Fruit fly (Drosophila melanogaster) whole organism, prepupa: Measurements from ENCODE around the gene mRpS11.

Source experiments
- Blimp-1 ChIP-seq: fragments of 200-800 bp; sonication (Bioruptor generic); optimal IDR thresholded peaks from 3 replicates; lab custom pipeline; 2017; ENCODE audit warnings: missing biosample characterization, missing genetic modification characterization, mild to moderate bottlenecking, moderate library complexity, missing genetic modification reagents
- CG10631 ChIP-seq: fragments of 200-800 bp; sonication (Bioruptor generic); optimal IDR thresholded peaks from 2 replicates; lab custom pipeline; 2016; ENCODE audit warnings: missing biosample characterization, missing genetic modification characterization
- CG11294 ChIP-seq: fragments of 200-800 bp; sonication (Bioruptor generic); IDR thresholded peaks from 2 replicates; pipeline ENCODE4 v1.3.6; 2022; ENCODE audit warnings: missing biosample characterization, missing genetic modification characterization
- CG15336 ChIP-seq: fragments of 200-800 bp; sonication (Bioruptor generic); IDR thresholded peaks from 2 replicates; pipeline ENCODE4 v1.3.6; 2022; ENCODE audit warnings: missing biosample characterization, missing genetic modification characterization
- CG31627 ChIP-seq: fragments of 200-800 bp; sonication (Bioruptor generic); optimal IDR thresholded peaks from 3 replicates; lab custom pipeline; 2016; ENCODE audit warnings: missing biosample characterization, missing genetic modification characterization
- CG32006 ChIP-seq: fragments of 200-800 bp; sonication (Bioruptor generic); optimal IDR thresholded peaks from 3 replicates; lab custom pipeline; 2017; ENCODE audit warnings: missing biosample characterization, mild to moderate bottlenecking, missing genetic modification characterization
- CG34406 ChIP-seq: fragments of 200-800 bp; sonication (Bioruptor generic); optimal IDR thresholded peaks from 3 replicates; lab custom pipeline; 2016; ENCODE audit warnings: missing biosample characterization, missing genetic modification characterization
- CG3919 ChIP-seq: fragments of 200-800 bp; sonication (Bioruptor generic); optimal IDR thresholded peaks from 3 replicates; lab custom pipeline; 2016; ENCODE audit warnings: missing biosample characterization, missing genetic modification characterization
- CG4318 ChIP-seq: fragments of 200-800 bp; sonication (Bioruptor generic); optimal IDR thresholded peaks from 3 replicates; lab custom pipeline; 2017; ENCODE audit warnings: missing biosample characterization, mild to moderate bottlenecking, missing genetic modification characterization
- CG6163 ChIP-seq: fragments of 200-800 bp; sonication (Bioruptor generic); IDR thresholded peaks from 3 replicates; pipeline ENCODE4 v1.3.6; 2022; ENCODE audit warnings: missing biosample characterization, missing genetic modification characterization
- CG6276 ChIP-seq: fragments of 200-800 bp; sonication (Bioruptor generic); optimal IDR thresholded peaks from 2 replicates; lab custom pipeline; 2017; ENCODE audit warnings: missing biosample characterization, mild to moderate bottlenecking, missing genetic modification characterization
- CG6792 ChIP-seq: fragments of 200-800 bp; sonication (Bioruptor generic); optimal IDR thresholded peaks from 3 replicates; lab custom pipeline; 2016; ENCODE audit warnings: missing biosample characterization, missing genetic modification characterization
- CG8119 ChIP-seq: fragments of 200-800 bp; sonication (Bioruptor generic); IDR thresholded peaks from 3 replicates; pipeline ENCODE4 v1.3.6; 2022; ENCODE audit warnings: missing biosample characterization, missing genetic modification characterization
- CG8319 ChIP-seq: fragments of 200-800 bp; sonication (Bioruptor generic); optimal IDR thresholded peaks from 3 replicates; lab custom pipeline; 2016; ENCODE audit warnings: missing biosample characterization, missing genetic modification characterization
- CG8632 ChIP-seq: fragments of 200-800 bp; sonication (Bioruptor generic); optimal IDR thresholded peaks from 3 replicates; lab custom pipeline; 2016; ENCODE audit warnings: missing biosample characterization, missing genetic modification characterization
- Ets21C ChIP-seq: fragments of 200-800 bp; sonication (Bioruptor generic); optimal IDR thresholded peaks from 3 replicates; lab custom pipeline; 2016; ENCODE audit warnings: missing biosample characterization, missing genetic modification characterization
- Gug ChIP-seq: fragments of 200-800 bp; sonication (Bioruptor generic); IDR thresholded peaks from 2 replicates; pipeline ENCODE4 v1.3.6; 2022; ENCODE audit warnings: missing biosample characterization, missing genetic modification characterization
- Hr38 ChIP-seq: sonication (Bioruptor generic); optimal IDR thresholded peaks from 2 replicates; lab custom pipeline; 2016; ENCODE audit warnings: missing biosample characterization, missing genetic modification characterization
- Hr39 ChIP-seq: fragments of 200-800 bp; sonication (Bioruptor generic); optimal IDR thresholded peaks from 2 replicates; lab custom pipeline; 2016; ENCODE audit warnings: missing biosample characterization, missing genetic modification characterization
- Hr4 ChIP-seq: fragments of 200-800 bp; sonication (Bioruptor generic); optimal IDR thresholded peaks from 3 replicates; lab custom pipeline; 2016; ENCODE audit warnings: missing biosample characterization, missing genetic modification characterization
- Met ChIP-seq: fragments of 200-800 bp; sonication (Bioruptor generic); optimal IDR thresholded peaks from 3 replicates; lab custom pipeline; 2016; ENCODE audit warnings: missing biosample characterization, missing genetic modification characterization
- OdsH ChIP-seq: fragments of 200-800 bp; sonication (Bioruptor generic); optimal IDR thresholded peaks from 3 replicates; lab custom pipeline; 2016; ENCODE audit warnings: missing biosample characterization, missing genetic modification characterization
- Smox ChIP-seq: fragments of 200-800 bp; sonication (Bioruptor generic); optimal IDR thresholded peaks from 3 replicates; lab custom pipeline; 2016; ENCODE audit warnings: missing biosample characterization, missing genetic modification characterization
- Sox102F ChIP-seq: fragments of 200-800 bp; sonication (Bioruptor generic); optimal IDR thresholded peaks from 2 replicates; lab custom pipeline; 2016; ENCODE audit warnings: missing biosample characterization, mild to moderate bottlenecking, missing genetic modification characterization
- Sox14 ChIP-seq: fragments of 200-800 bp; sonication (Bioruptor generic); optimal IDR thresholded peaks from 3 replicates; lab custom pipeline; 2016; ENCODE audit warnings: missing biosample characterization, missing genetic modification characterization
- Sox15 ChIP-seq: fragments of 200-800 bp; sonication (Bioruptor generic); optimal IDR thresholded peaks from 3 replicates; lab custom pipeline; 2016; ENCODE audit warnings: missing biosample characterization, missing genetic modification characterization
- achi ChIP-seq: fragments of 200-800 bp; sonication (Bioruptor generic); optimal IDR thresholded peaks from 3 replicates; lab custom pipeline; 2016; ENCODE audit warnings: missing biosample characterization, missing genetic modification characterization
- acj6 ChIP-seq: fragments of 200-800 bp; sonication (Bioruptor generic); optimal IDR thresholded peaks from 3 replicates; lab custom pipeline; 2016; ENCODE audit warnings: missing biosample characterization, missing genetic modification characterization
- cyc ChIP-seq: fragments of 200-800 bp; sonication (Bioruptor generic); optimal IDR thresholded peaks from 3 replicates; lab custom pipeline; 2016; ENCODE audit warnings: missing biosample characterization, missing genetic modification characterization
- dsx ChIP-seq: fragments of 200-800 bp; optimal IDR thresholded peaks from 3 replicates; lab custom pipeline; 2019; ENCODE audit warnings: missing biosample characterization, mild to moderate bottlenecking, missing genetic modification characterization, moderate library complexity; ENCODE audit not compliant: poor library complexity, severe bottlenecking
- eg ChIP-seq: fragments of 200-800 bp; sonication (Bioruptor generic); IDR thresholded peaks from 3 replicates; pipeline ENCODE4 v1.3.6; 2022; ENCODE audit warnings: missing biosample characterization, missing genetic modification characterization
- fd85E ChIP-seq: fragments of 200-800 bp; sonication (Bioruptor generic); optimal IDR thresholded peaks from 3 replicates; lab custom pipeline; 2016; ENCODE audit warnings: missing biosample characterization, missing genetic modification characterization
- fkh ChIP-seq: fragments of 200-800 bp; sonication (Bioruptor generic); optimal IDR thresholded peaks from 3 replicates; lab custom pipeline; 2017; ENCODE audit warnings: missing biosample characterization, mild to moderate bottlenecking, missing genetic modification characterization, moderate library complexity
- lz ChIP-seq: fragments of 200-800 bp; sonication (Bioruptor generic); optimal IDR thresholded peaks from 3 replicates; lab custom pipeline; 2016; ENCODE audit warnings: missing biosample characterization, missing genetic modification characterization
- net ChIP-seq: fragments of 200-800 bp; sonication (Bioruptor generic); optimal IDR thresholded peaks from 3 replicates; lab custom pipeline; 2016; ENCODE audit warnings: missing biosample characterization, missing genetic modification characterization
- salr ChIP-seq, 2 experiments: fragments of 200-800 bp; sonication (Bioruptor generic); optimal IDR thresholded peaks; 3 replicates each; lab custom pipeline; 2016 to 2018; ENCODE audit warnings: missing biosample characterization in 2 of 2, missing genetic modification characterization in 2 of 2, mild to moderate bottlenecking in 1 of 2
- svp ChIP-seq: fragments of 200-800 bp; sonication (Bioruptor generic); peaks from one replicate; lab custom pipeline; 2016; ENCODE audit warnings: missing biosample characterization, missing genetic modification characterization
- vri ChIP-seq: fragments of 200-800 bp; sonication (Bioruptor generic); optimal IDR thresholded peaks from 3 replicates; lab custom pipeline; 2016; ENCODE audit warnings: missing biosample characterization, mild to moderate bottlenecking, missing genetic modification characterization

mRpS11 gene

DNA sequence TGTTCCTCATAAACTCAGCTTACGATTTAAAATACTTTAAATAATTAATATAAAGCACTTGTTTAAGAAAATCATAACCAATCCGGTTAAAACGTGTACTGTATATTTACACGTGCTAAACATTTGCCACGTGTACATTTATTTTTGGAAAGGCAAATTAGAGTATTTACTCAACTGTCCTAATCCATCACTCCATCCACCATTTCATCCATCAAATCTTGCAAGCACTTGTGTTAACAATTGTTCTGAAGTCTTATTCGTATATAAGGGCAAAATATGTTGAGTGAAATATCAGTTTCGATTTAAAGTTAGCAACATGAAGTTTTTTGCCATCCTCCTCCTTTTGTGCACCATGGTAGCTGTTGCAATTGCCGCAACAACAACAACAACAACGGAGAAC, 48.7 kb downstream of the mRpS11 start, which contains the start of gene CG42779:
Gene CG42779 (plus strand): TSS at position 301 of the 400 bp plus-strand sequence.
- TF ChIP-seq CG8319 (no peak), fkh (peak; percentile 26)

DNA sequence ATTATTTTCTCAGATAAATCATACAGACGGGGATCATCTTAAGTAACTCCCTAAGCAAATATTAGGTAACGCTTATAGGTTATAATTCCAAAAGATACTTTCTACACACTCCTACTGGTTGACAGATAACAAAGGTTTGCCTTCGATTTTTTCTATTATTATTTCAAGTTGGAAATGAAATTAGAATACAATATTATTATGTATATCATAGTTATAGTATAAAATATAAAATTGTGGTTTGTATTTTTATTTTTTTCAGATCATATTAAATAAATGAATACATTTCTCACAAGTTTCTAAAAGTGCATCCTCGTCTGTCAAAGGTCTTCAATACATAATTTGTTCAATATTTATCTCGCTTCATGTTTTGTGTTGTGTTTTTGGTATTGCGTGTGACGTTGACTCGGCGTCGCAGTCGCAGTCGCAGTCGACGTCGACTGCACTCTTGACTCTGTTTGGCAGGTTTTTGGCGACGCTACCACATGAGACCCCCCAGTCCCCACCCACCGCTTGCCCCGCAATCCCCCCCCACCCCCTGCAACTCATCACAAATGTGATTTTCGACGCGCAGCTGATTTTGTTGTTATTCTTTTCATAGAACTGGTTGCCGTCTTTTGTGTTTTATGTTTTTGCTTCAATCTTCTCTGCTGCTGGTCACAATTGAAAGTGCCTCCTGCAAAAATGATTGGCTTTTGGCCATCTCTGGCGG, 50.4 kb downstream of the mRpS11 start:
- TF ChIP-seq vri (GFP tag; lab: Kevin White, UChicago), result peak; percentile 46
- peak; percentile 35 for TF ChIP-seq Hr39 (GFP tag; lab: Kevin White, UChicago)
- TF ChIP-seq fd85E, result no peak
- no peak for TF ChIP-seq Hr38 (GFP tag; lab: Kevin White, UChicago)
- TF ChIP-seq dsx (GFP tag; lab: Kevin White, UChicago), result no peak
- peak; percentile 25 for TF ChIP-seq CG8632 (GFP tag; lab: Kevin White, UChicago)
- peak; percentile 2 for TF ChIP-seq cyc (GFP tag; lab: Kevin White, UChicago)
- TF ChIP-seq CG6792 (GFP tag; lab: Kevin White, UChicago), result peak; percentile 40
- peak; percentile 37 for TF ChIP-seq lz (GFP tag; lab: Kevin White, UChicago)
- peak; percentile 49 for TF ChIP-seq Sox102F
- TF ChIP-seq CG6276, result peak; percentile 25
- no peak for TF ChIP-seq salr (GFP tag; optimal IDR thresholded peaks at IDR 0.05; lab: Kevin White, UChicago)
- peak; percentile 13; the same call in 1 of the 2 replicates for TF ChIP-seq CG11294 (GFP tag; lab: Robert Waterston, UW)
- peak; percentile 22 for TF ChIP-seq CG31627 (GFP tag; lab: Kevin White, UChicago)
- TF ChIP-seq Hr4 (GFP tag; lab: Kevin White, UChicago), result peak; percentile 29
- TF ChIP-seq CG15336 (GFP tag; lab: Robert Waterston, UW), result peak; percentile 58
- TF ChIP-seq CG6163, result no peak
- peak; percentile 88 for TF ChIP-seq svp
- peak; percentile 22 for TF ChIP-seq Ets21C
- peak; percentile 64 for TF ChIP-seq CG34406 (GFP tag; lab: Kevin White, UChicago)
- peak; percentile 12 for TF ChIP-seq CG4318 (GFP tag; lab: Kevin White, UChicago)
- peak; percentile 64 for TF ChIP-seq Met (GFP tag; lab: Kevin White, UChicago)
- no peak for TF ChIP-seq Gug (GFP tag; lab: Robert Waterston, UW)
- TF ChIP-seq Blimp-1 (GFP tag; lab: Kevin White, UChicago), result peak; percentile 27
- TF ChIP-seq eg, result no peak; the same call in 2 of the 3 replicates
- TF ChIP-seq CG8119 (GFP tag; lab: Robert Waterston, UW), result peak; percentile 61; the same call in 2 of the 3 replicates
- TF ChIP-seq achi (GFP tag; lab: Kevin White, UChicago), result peak; percentile 5
- TF ChIP-seq CG10631 (GFP tag; lab: Kevin White, UChicago), result peak; percentile 6
- peak; percentile 56 for TF ChIP-seq Smox (GFP tag; lab: Kevin White, UChicago)
- peak; percentile 57 for TF ChIP-seq CG32006 (GFP tag; lab: Kevin White, UChicago)
- TF ChIP-seq CG3919 (GFP tag; lab: Kevin White, UChicago), result no peak
- TF ChIP-seq acj6 (GFP tag; lab: Kevin White, UChicago), result peak; percentile 49
- peak; percentile 13 for TF ChIP-seq net (GFP tag; lab: Kevin White, UChicago)
- peak; percentile 15 for TF ChIP-seq Sox14 (GFP tag; lab: Kevin White, UChicago)
- no peak for TF ChIP-seq Sox15 (GFP tag; lab: Kevin White, UChicago)
- TF ChIP-seq OdsH (GFP tag; lab: Kevin White, UChicago), result peak; percentile 33
- TF ChIP-seq, all 60 proteins: peak for 27
